Worm (Caenorhabditis elegans) whole organism, L1 larva: ENCODE measurements around the gene Y48B6A.5.

Source experiments
- pag-3 ChIP-seq: sonication (generic microtip); optimal IDR thresholded peaks from 2 replicates; lab custom pipeline; 2017; ENCODE audit warnings: missing genetic modification characterization, mild to moderate bottlenecking, missing compliant biosample characterization, antibody characterized with exemption, borderline replicate concordance; ENCODE audit not compliant: insufficient read depth
- unc-86 ChIP-seq: sonication (generic microtip); optimal IDR thresholded peaks from 2 replicates; lab custom pipeline; 2016; ENCODE audit warnings: missing genetic modification characterization, missing compliant biosample characterization

Gene Y48B6A.5

DNA sequence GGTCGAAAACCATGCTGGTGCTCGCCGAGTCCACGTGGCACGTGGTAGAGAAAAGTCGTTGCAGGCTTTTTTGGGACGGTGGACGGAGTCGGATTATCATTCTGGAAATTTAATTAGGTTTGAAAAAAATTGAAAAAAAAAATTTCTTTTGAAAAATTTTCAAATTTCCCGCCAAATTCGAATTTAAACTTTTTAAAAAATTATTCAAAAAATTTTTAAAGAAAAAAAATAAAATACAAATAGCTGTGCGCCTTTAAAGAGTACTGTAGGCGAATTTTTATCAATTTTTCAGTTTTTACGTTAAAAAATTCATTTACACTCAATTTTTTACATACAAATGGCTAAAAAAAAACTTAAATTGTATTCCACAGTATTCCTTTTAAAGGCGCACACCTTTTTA, 48.2 kb downstream of the Y48B6A.5 start, which contains the start of gene K09E4.3 (continued):
- TF ChIP-seq pag-3 (tag; lab: Kevin White, UChicago) = no peak
- TF ChIP-seq unc-86 (tag; lab: Kevin White, UChicago) = no peak
